Fruit fly (Drosophila melanogaster) whole organism, wandering third instar larva: ENCODE data around the gene Mbs.

ENCODE experiments used
- CrebA ChIP-seq: fragments of 200-800 bp; sonication (Bioruptor generic); optimal IDR thresholded peaks from 2 replicates; lab custom pipeline; 2016; ENCODE audit warnings: missing biosample characterization, mild to moderate bottlenecking, missing genetic modification characterization, borderline replicate concordance
- Dif ChIP-seq: fragments of 200-275, 200-300 bp; sonication (Bioruptor generic); optimal IDR thresholded peaks from 2 replicates; lab custom pipeline; 2018; ENCODE audit warnings: missing biosample characterization, missing genetic modification characterization; ENCODE audit not compliant: partially characterized antibody
- HLH106 ChIP-seq: fragments of 200-800 bp; optimal IDR thresholded peaks from 3 replicates; lab custom pipeline; 2019; ENCODE audit warnings: missing biosample characterization, mild to moderate bottlenecking, missing genetic modification characterization, moderate library complexity
- Hr78 ChIP-seq: fragments of >200 bp; optimal IDR thresholded peaks from 2 replicates; lab custom pipeline; 2017; ENCODE audit warnings: missing biosample characterization, missing genetic modification characterization
- dmrt93B ChIP-seq: fragments of 200-800 bp; sonication (Bioruptor generic); optimal IDR thresholded peaks from 2 replicates; lab custom pipeline; 2018; ENCODE audit warnings: missing biosample characterization, mild to moderate bottlenecking, missing genetic modification characterization
- foxo ChIP-seq, 2 experiments: fragments of 200-800 bp; sonication (Bioruptor generic); optimal IDR thresholded peaks; 2 replicates in 1 of 2; 3 replicates in 1 of 2; lab custom pipeline; 2016 to 2017; ENCODE audit warnings: missing biosample characterization in 2 of 2, missing genetic modification characterization in 2 of 2
- pan ChIP-seq: fragments of >200 bp; optimal IDR thresholded peaks from 2 replicates; lab custom pipeline; 2017
- psq ChIP-seq: fragments of 200-800 bp; sonication (Bioruptor generic); optimal IDR thresholded peaks from 3 replicates; lab custom pipeline; 2017; ENCODE audit warnings: missing biosample characterization, mild to moderate bottlenecking, missing genetic modification characterization, moderate library complexity
- usp ChIP-seq: fragments of >200 bp; optimal IDR thresholded peaks from 2 replicates; lab custom pipeline; 2017; ENCODE audit warnings: missing biosample characterization, missing genetic modification characterization
- woc ChIP-seq: sonication (Bioruptor generic); optimal IDR thresholded peaks from 2 replicates; lab custom pipeline; 2016; ENCODE audit warnings: missing biosample characterization, mild to moderate bottlenecking, missing genetic modification characterization

- no peak for TF ChIP-seq dmrt93B (GFP tag; lab: Kevin White, UChicago)
- no peak for TF ChIP-seq foxo (GFP tag; optimal IDR thresholded peaks at IDR 0.05; lab: Kevin White, UChicago)
- TF ChIP-seq psq (GFP tag; lab: Kevin White, UChicago), result peak; percentile 32
- peak; percentile 23 for TF ChIP-seq woc (GFP tag; lab: Kevin White, UChicago)
- peak; percentile 61 for TF ChIP-seq Dif (GFP tag; lab: Kevin White, UChicago)
- no peak for TF ChIP-seq HLH106 (tag; lab: Kevin White, UChicago)
- TF ChIP-seq usp (GFP tag; lab: Kevin White, UChicago), result no peak
- no peak for TF ChIP-seq Hr78 (GFP tag; lab: Kevin White, UChicago)
- TF ChIP-seq pan, result no peak
- no peak for TF ChIP-seq CrebA
Measured at dm6 chr3L:16041260-16042079, 10.3 kb upstream of the Mbs start.
